Fruit fly (Drosophila melanogaster) whole organism, embryonic: ENCODE data around the gene mthl11.

Experiments
- Atf6 ChIP-seq: fragments of 200-800 bp; sonication (Bioruptor generic); IDR thresholded peaks from 2 replicates; pipeline ENCODE4 v1.3.6; 2022; ENCODE audit warnings: missing biosample characterization, missing genetic modification characterization
- Bdp1 ChIP-seq: fragments of 200-800 bp; sonication (Bioruptor generic); optimal IDR thresholded peaks from 3 replicates; lab custom pipeline; 2016; ENCODE audit warnings: missing biosample characterization, missing genetic modification characterization
- CG10209 ChIP-seq: fragments of 200-800 bp; sonication (Bioruptor generic); optimal IDR thresholded peaks from 3 replicates; lab custom pipeline; 2017; ENCODE audit warnings: missing biosample characterization, mild to moderate bottlenecking, missing genetic modification characterization, missing genetic modification reagents
- CG11093 ChIP-seq: fragments of 200-800 bp; sonication (Bioruptor generic); IDR thresholded peaks from 3 replicates; pipeline ENCODE4 v1.3.6; 2022; ENCODE audit warnings: missing biosample characterization, missing genetic modification characterization
- CG12104 ChIP-seq: fragments of 200-800 bp; sonication (Bioruptor generic); optimal IDR thresholded peaks from 3 replicates; lab custom pipeline; 2016; ENCODE audit warnings: missing biosample characterization, missing genetic modification characterization
- CG12769 ChIP-seq: fragments of 200-800 bp; sonication (Bioruptor generic); optimal IDR thresholded peaks from 2 replicates; lab custom pipeline; 2019; ENCODE audit warnings: missing biosample characterization, mild to moderate bottlenecking, missing genetic modification characterization, moderate library complexity
- CG14050 ChIP-seq: fragments of 200-800 bp; sonication (Bioruptor generic); IDR thresholded peaks from 3 replicates; pipeline ENCODE4 v1.3.6; 2022; ENCODE audit warnings: missing biosample characterization, missing genetic modification characterization
- CG17568 ChIP-seq: fragments of 200-800 bp; sonication (Bioruptor generic); optimal IDR thresholded peaks from 2 replicates; lab custom pipeline; 2018; ENCODE audit warnings: missing biosample characterization, mild to moderate bottlenecking, missing genetic modification characterization, moderate library complexity
- CG17802 ChIP-seq: fragments of 200-800 bp; sonication (Bioruptor generic); optimal IDR thresholded peaks from 2 replicates; lab custom pipeline; 2018; ENCODE audit warnings: missing biosample characterization, mild to moderate bottlenecking, missing genetic modification characterization, moderate library complexity
- CG18476 ChIP-seq: fragments of 200-800 bp; sonication (Bioruptor generic); optimal IDR thresholded peaks from 2 replicates; lab custom pipeline; 2016; ENCODE audit warnings: missing biosample characterization, mild to moderate bottlenecking, missing genetic modification characterization
- CG18599 ChIP-seq: fragments of 200-800 bp; sonication (Bioruptor generic); optimal IDR thresholded peaks from 3 replicates; lab custom pipeline; 2017; ENCODE audit warnings: missing biosample characterization, missing genetic modification characterization, mild to moderate bottlenecking, moderate library complexity, missing genetic modification reagents
- CG18764 ChIP-seq: fragments of 200-800 bp; sonication (Bioruptor generic); optimal IDR thresholded peaks from 3 replicates; lab custom pipeline; 2016; ENCODE audit warnings: missing biosample characterization, missing genetic modification characterization
- CG3065 ChIP-seq: fragments of 200-800 bp; sonication (Bioruptor generic); optimal IDR thresholded peaks from 2 replicates; lab custom pipeline; 2016; ENCODE audit warnings: missing biosample characterization, missing genetic modification characterization
- CG31365 ChIP-seq: fragments of 200-800 bp; sonication (Bioruptor generic); optimal IDR thresholded peaks from 2 replicates; lab custom pipeline; 2018; ENCODE audit warnings: missing biosample characterization, mild to moderate bottlenecking, missing genetic modification characterization
- CG32767 ChIP-seq: fragments of 200-800 bp; sonication (Bioruptor generic); IDR thresholded peaks from 2 replicates; pipeline ENCODE4 v1.3.6; 2022; ENCODE audit warnings: missing biosample characterization, missing genetic modification characterization
- CG3281 ChIP-seq: fragments of 200-800 bp; sonication (Bioruptor generic); optimal IDR thresholded peaks from 3 replicates; lab custom pipeline; 2017; ENCODE audit warnings: missing biosample characterization, mild to moderate bottlenecking, missing genetic modification characterization
- CG33213 ChIP-seq: fragments of 200-800 bp; sonication (Bioruptor generic); optimal IDR thresholded peaks from 3 replicates; lab custom pipeline; 2016; ENCODE audit warnings: missing biosample characterization, missing genetic modification characterization
- CG34224 ChIP-seq: fragments of 200-800 bp; sonication (Bioruptor generic); IDR thresholded peaks from 3 replicates; pipeline ENCODE4 v1.3.6; 2022; ENCODE audit warnings: missing biosample characterization, missing genetic modification characterization; ENCODE audit not compliant: partially characterized antibody
- CG34376 ChIP-seq: fragments of 200-800 bp; sonication (Bioruptor generic); optimal IDR thresholded peaks from 2 replicates; lab custom pipeline; 2018; ENCODE audit warnings: missing biosample characterization, mild to moderate bottlenecking, missing genetic modification characterization
- CG3726 ChIP-seq: fragments of 200-800 bp; sonication (Bioruptor generic); IDR thresholded peaks from 3 replicates; pipeline ENCODE4, ENCODE4 v1.3.6; 2022; ENCODE audit warnings: missing biosample characterization, missing genetic modification characterization
- CG42726 ChIP-seq: fragments of 200-800 bp; sonication (Bioruptor generic); IDR thresholded peaks from 2 replicates; pipeline ENCODE4 v1.3.6; 2022; ENCODE audit warnings: missing biosample characterization, missing genetic modification characterization; ENCODE audit not compliant: partially characterized antibody
- CG5245 ChIP-seq: fragments of 200-800 bp; sonication (Bioruptor generic); optimal IDR thresholded peaks from 3 replicates; lab custom pipeline; 2016; ENCODE audit warnings: missing biosample characterization, missing genetic modification characterization
- CG6254 ChIP-seq: fragments of 200-800 bp; sonication (Bioruptor generic); optimal IDR thresholded peaks from 3 replicates; lab custom pipeline; 2017; ENCODE audit warnings: mild to moderate bottlenecking, missing biosample characterization, missing genetic modification reagents, missing genetic modification characterization
- Chrac-16 ChIP-seq: fragments of 200-800 bp; sonication (Bioruptor generic); optimal IDR thresholded peaks from 3 replicates; lab custom pipeline; 2016; ENCODE audit warnings: missing biosample characterization, missing genetic modification characterization
- Ets65A ChIP-seq: fragments of 200-800 bp; sonication (Bioruptor generic); peaks from one replicate; lab custom pipeline; 2016; ENCODE audit warnings: missing biosample characterization, missing genetic modification characterization
- HLHmδ ChIP-seq: fragments of 200-800 bp; sonication (Bioruptor generic); optimal IDR thresholded peaks from 2 replicates; lab custom pipeline; 2018; ENCODE audit warnings: missing biosample characterization, mild to moderate bottlenecking, missing genetic modification characterization, moderate library complexity
- NC2β ChIP-seq: fragments of 200-800 bp; sonication (Bioruptor generic); optimal IDR thresholded peaks from 2 replicates; lab custom pipeline; 2016; ENCODE audit warnings: missing biosample characterization, missing genetic modification characterization
- Neu2 ChIP-seq: fragments of 200-800 bp; sonication (Bioruptor generic); optimal IDR thresholded peaks from 3 replicates; lab custom pipeline; 2016; ENCODE audit warnings: missing biosample characterization, missing genetic modification characterization, borderline replicate concordance
- Nf-YB ChIP-seq: fragments of 200-800 bp; sonication (Bioruptor generic); optimal IDR thresholded peaks from 3 replicates; lab custom pipeline; 2019; ENCODE audit warnings: missing biosample characterization, mild to moderate bottlenecking, missing genetic modification characterization, moderate library complexity
- NfI ChIP-seq: fragments of 200-800 bp; sonication (Bioruptor generic); optimal IDR thresholded peaks from 3 replicates; lab custom pipeline; 2018; ENCODE audit warnings: missing biosample characterization, mild to moderate bottlenecking, missing genetic modification characterization, moderate library complexity
- Sin3A ChIP-seq: fragments of >200 bp; optimal IDR thresholded peaks from 2 replicates; lab custom pipeline; 2018
- TFAM ChIP-seq: fragments of 200-800 bp; sonication (Bioruptor generic); optimal IDR thresholded peaks from 2 replicates; lab custom pipeline; 2017; ENCODE audit warnings: missing biosample characterization, missing genetic modification characterization, inconsistent platforms
- caup ChIP-seq: fragments of 200-800 bp; sonication (Bioruptor generic); optimal IDR thresholded peaks from 3 replicates; lab custom pipeline; 2017; ENCODE audit warnings: missing biosample characterization, mild to moderate bottlenecking, missing genetic modification characterization, moderate library complexity; ENCODE audit not compliant: severe bottlenecking
- chif ChIP-seq, 2 experiments: fragments of 200-800 bp; sonication (Bioruptor generic); optimal IDR thresholded peaks; 3 replicates each; lab custom pipeline; 2016; ENCODE audit warnings: missing biosample characterization in 2 of 2, missing genetic modification characterization in 2 of 2
- chm ChIP-seq: fragments of 200-800 bp; sonication (Bioruptor generic); IDR thresholded peaks from 2 replicates; pipeline ENCODE4 v1.3.6; 2022; ENCODE audit warnings: missing biosample characterization, missing genetic modification characterization
- dimm ChIP-seq: fragments of 200-800 bp; sonication (Bioruptor generic); IDR thresholded peaks from 2 replicates; pipeline ENCODE4 v1.3.6; 2022; ENCODE audit warnings: missing biosample characterization, missing genetic modification characterization
- fd64A ChIP-seq: fragments of 200-800 bp; sonication (Bioruptor generic); optimal IDR thresholded peaks from 3 replicates; lab custom pipeline; 2018; ENCODE audit warnings: missing biosample characterization, mild to moderate bottlenecking, missing genetic modification characterization
- jumu ChIP-seq: fragments of 200-800 bp; sonication (Bioruptor generic); optimal IDR thresholded peaks from 3 replicates; lab custom pipeline; 2016; ENCODE audit warnings: missing biosample characterization, missing genetic modification characterization
- mld ChIP-seq: fragments of 200-800 bp; sonication (Bioruptor generic); IDR thresholded peaks from 3 replicates; pipeline ENCODE4 v1.3.6; 2022; ENCODE audit warnings: missing biosample characterization, missing genetic modification characterization; ENCODE audit not compliant: partially characterized antibody
- pan ChIP-seq, 4 experiments: fragments of >200 bp in 3 of 4; fragments of 200-800 bp in 1 of 4; sonication (Bioruptor generic) in 1 of 4; optimal IDR thresholded peaks in 3 of 4; IDR thresholded peaks in 1 of 4; 2 replicates each; pipeline versions ENCODE4 v1.3.6 to Lab custom; 2017 to 2022; ENCODE audit warnings: missing biosample characterization in 2 of 4, missing genetic modification characterization in 2 of 4, mixed read lengths in 1 of 4
- ranshi ChIP-seq: fragments of 200-800 bp; sonication (Bioruptor generic); IDR thresholded peaks from 2 replicates; pipeline ENCODE4 v1.3.6; 2022; ENCODE audit warnings: missing biosample characterization, missing genetic modification characterization
- seq ChIP-seq: fragments of 200-800 bp; sonication (Bioruptor generic); IDR thresholded peaks from 2 replicates; pipeline ENCODE4 v1.3.6; 2022; ENCODE audit warnings: missing biosample characterization, missing genetic modification characterization
- shn ChIP-seq: fragments of 200-800 bp; sonication (Bioruptor generic); optimal IDR thresholded peaks from 3 replicates; lab custom pipeline; 2016; ENCODE audit warnings: missing biosample characterization, missing genetic modification characterization
- slou ChIP-seq: fragments of 200-800 bp; sonication (Bioruptor generic); optimal IDR thresholded peaks from 3 replicates; lab custom pipeline; 2016; ENCODE audit warnings: missing biosample characterization, missing genetic modification characterization
- slp2 ChIP-seq: fragments of 200-800 bp; sonication (Bioruptor generic); optimal IDR thresholded peaks from 2 replicates; lab custom pipeline; 2016; ENCODE audit warnings: missing biosample characterization, missing genetic modification characterization
- sna ChIP-seq: fragments of 200-800 bp; sonication (Bioruptor generic); IDR thresholded peaks from 2 replicates; pipeline ENCODE4 v1.3.6; 2022; ENCODE audit warnings: missing biosample characterization, missing genetic modification characterization; ENCODE audit not compliant: partially characterized antibody
- sug ChIP-seq: fragments of 200-800 bp; optimal IDR thresholded peaks from 2 replicates; lab custom pipeline; 2019; ENCODE audit warnings: missing biosample characterization, mild to moderate bottlenecking, missing genetic modification characterization, moderate library complexity
- toy ChIP-seq: fragments of 200-800 bp; sonication (Bioruptor generic); IDR thresholded peaks from 2 replicates; pipeline ENCODE4 v1.3.6; 2022; ENCODE audit warnings: missing biosample characterization, missing genetic modification characterization
- trem ChIP-seq: fragments of 200-800 bp; optimal IDR thresholded peaks from 3 replicates; lab custom pipeline; 2019; ENCODE audit warnings: missing biosample characterization, mild to moderate bottlenecking, missing genetic modification characterization, moderate library complexity

Gene mthl11

dm6 chr3R:10356563-10357363 is 44.1 kb upstream of the mthl11 start (continued):
- TF ChIP-seq HLHmδ (GFP tag; lab: Kevin White, UChicago) (no peak), Sin3A (lab: Kevin White, UChicago) (no peak), CG3281 (GFP tag; lab: Kevin White, UChicago) (peak; percentile 79), CG32767 (no peak), CG11093 (peak; percentile 49; the same call in 1 of the 3 replicates), NfI (peak; percentile 64), trem (tag; lab: Kevin White, UChicago) (peak; percentile 75), caup (peak; percentile 77), CG10209 (GFP tag; lab: Kevin White, UChicago) (peak; percentile 82), mld (GFP tag; lab: Robert Waterston, UW) (no peak), pan (optimal IDR thresholded peaks at IDR 0.05; lab: Kevin White, UChicago) (no peak), pan (GFP tag; optimal IDR thresholded peaks at IDR 0.05 in 1 of 2, IDR thresholded peaks at IDR 0.05 in 1 of 2) (no peak), TFAM (GFP tag; lab: Kevin White, UChicago) (peak; percentile 24), CG18764 (GFP tag; lab: Kevin White, UChicago) (no peak), fd64A (GFP tag; lab: Kevin White, UChicago) (no peak), CG18476 (GFP tag; lab: Kevin White, UChicago) (peak; percentile 74), CG12769 (tag; lab: Kevin White, UChicago) (no peak), CG6254 (peak; percentile 74), NC2β (GFP tag; lab: Kevin White, UChicago) (peak; percentile 79), Ets65A (GFP tag; lab: Kevin White, UChicago) (peak; percentile 74), shn (GFP tag; lab: Kevin White, UChicago) (peak; percentile 65), CG18599 (GFP tag; lab: Kevin White, UChicago) (peak; percentile 90), slp2 (GFP tag; lab: Kevin White, UChicago) (peak; percentile 76), CG17802 (tag; lab: Kevin White, UChicago) (peak; percentile 41), dimm (GFP tag; lab: Robert Waterston, UW) (no peak), CG34376 (peak; percentile 32), Atf6 (GFP tag; lab: Robert Waterston, UW) (no peak), CG12104 (peak; percentile 81), chif (GFP tag; optimal IDR thresholded peaks at IDR 0.05; lab: Kevin White, UChicago) (peak; percentile 59 to 74), sug (tag; lab: Kevin White, UChicago) (no peak), CG5245 (GFP tag; lab: Kevin White, UChicago) (peak; percentile 28), ranshi (GFP tag; lab: Robert Waterston, UW) (no peak), CG17568 (no peak), jumu (peak; percentile 79), Chrac-16 (GFP tag; lab: Kevin White, UChicago) (peak; percentile 79), CG31365 (tag; lab: Kevin White, UChicago) (peak; percentile 34), CG3065 (GFP tag; lab: Kevin White, UChicago) (peak; percentile 19), CG34224 (GFP tag; lab: Robert Waterston, UW) (no peak), CG33213 (GFP tag; lab: Kevin White, UChicago) (peak; percentile 67), CG14050 (GFP tag; lab: Robert Waterston, UW) (no peak), chm (no peak), sna (GFP tag; lab: Robert Waterston, UW) (no peak), CG42726 (GFP tag; lab: Robert Waterston, UW) (no peak), slou (GFP tag; lab: Kevin White, UChicago) (peak; percentile 20), Bdp1 (peak; percentile 60), seq (GFP tag; lab: Robert Waterston, UW) (no peak), Nf-YB (peak; percentile 57), CG3726 (GFP tag; lab: Robert Waterston, UW) (no peak), Neu2 (peak; percentile 15), toy (GFP tag; lab: Robert Waterston, UW) (no peak)
